Worm (Caenorhabditis elegans): ENCODE results near the gene rilp-1.

- no peak for TF ChIP-seq pqm-1 (tag; optimal IDR thresholded peaks at IDR 0.05)
- TF ChIP-seq lin-39 (tag; optimal IDR thresholded peaks at IDR 0.05): no peak
- no peak for TF ChIP-seq rbr-2 (tag; optimal IDR thresholded peaks at IDR 0.05)
- TF ChIP-seq daf-12 (tag; optimal IDR thresholded peaks at IDR 0.05): no peak
- TF ChIP-seq nhr-6 (tag; optimal IDR thresholded peaks at IDR 0.05): no peak
- TF ChIP-seq unc-62 (GFP tag; optimal IDR thresholded peaks at IDR 0.05 in 1 of 2): no peak
- TF ChIP-seq unc-62 (tag; optimal IDR thresholded peaks at IDR 0.05): no peak
- no peak for TF ChIP-seq daf-19 (GFP tag; conservative IDR thresholded peaks at IDR 0.05)
- TF ChIP-seq egl-43 (GFP tag; IDR thresholded peaks at IDR 0.05): no peak
Measured at ce11 chrIII:3670984-3671383, 35.0 kb downstream of the rilp-1 start.
